Worm (Caenorhabditis elegans): ENCODE measurements around the gene Y37D8A.19.
A peak's percentile ranks its signal among the peaks of the same experiment; 100 is the strongest.

Y37D8A.19 gene

DNA sequence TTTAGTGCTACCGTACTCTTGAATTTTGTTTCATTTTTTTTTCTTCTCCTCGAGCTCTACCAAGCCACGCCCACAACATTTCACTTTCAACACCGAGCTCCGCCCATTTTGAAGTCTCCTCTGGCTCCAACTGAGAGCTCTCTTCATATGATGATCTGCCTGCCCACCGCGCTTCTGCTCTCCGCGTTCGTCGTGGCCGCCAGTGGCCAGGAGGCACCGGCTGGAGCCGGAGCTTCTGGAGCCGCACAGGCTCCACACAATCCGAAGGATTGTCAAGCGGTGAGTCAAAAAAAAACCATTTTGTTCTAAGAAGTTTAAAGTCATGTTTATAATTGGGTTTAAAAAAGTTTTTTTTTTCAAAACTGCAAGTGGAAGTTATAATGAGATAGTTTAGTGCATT is 19.3 kb upstream of the Y37D8A.19 start, which contains the start of gene flp-14:
TSS of gene flp-14 (plus strand) at position 146 of the 400 bp plus-strand sequence.
- TF ChIP-seq ref-1 (GFP tag; conservative IDR thresholded peaks at IDR 0.05): no peak
- no peak for TF ChIP-seq T22C8.4 (GFP tag; IDR thresholded peaks at IDR 0.05)
- TF ChIP-seq cog-1 (tag; optimal IDR thresholded peaks at IDR 0.05): no peak
- TF ChIP-seq tab-1 (GFP tag; IDR thresholded peaks at IDR 0.05): no peak
- TF ChIP-seq ztf-29 (GFP tag; IDR thresholded peaks at IDR 0.05): no peak
- TF ChIP-seq flt-1 (GFP tag; IDR thresholded peaks at IDR 0.05): no peak
- TF ChIP-seq med-1 (GFP tag; optimal IDR thresholded peaks at IDR 0.05; ENCODE audit: insufficient read depth): no peak
- no peak for TF ChIP-seq ztf-23 (GFP tag; IDR thresholded peaks at IDR 0.05)
- TF ChIP-seq klf-2 (GFP tag; conservative IDR thresholded peaks at IDR 0.05): no peak

DNA sequence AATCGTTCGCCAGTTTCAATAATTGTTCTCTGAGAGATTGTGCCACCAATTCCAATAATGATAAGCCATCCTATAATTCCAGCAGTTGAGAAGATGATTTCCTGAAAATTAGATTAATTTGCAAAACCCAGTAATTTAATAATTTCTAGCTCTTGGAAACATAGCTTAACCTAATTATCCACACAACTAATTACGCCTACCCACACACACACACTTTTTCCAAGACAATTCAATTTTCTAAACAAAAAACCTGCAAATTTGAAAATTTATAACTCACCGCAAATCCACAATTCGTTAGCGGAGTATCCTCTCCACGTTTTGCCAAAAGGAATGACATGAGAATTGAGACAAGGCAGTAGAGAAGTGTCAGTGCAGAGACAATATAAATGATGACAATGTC is 13.2 kb upstream of the Y37D8A.19 start:
- TF ChIP-seq T22C8.4 (GFP tag; IDR thresholded peaks at IDR 0.05) (no peak), ztf-29 (GFP tag; IDR thresholded peaks at IDR 0.05) (no peak), tab-1 (GFP tag; IDR thresholded peaks at IDR 0.05) (no peak), klf-2 (GFP tag; conservative IDR thresholded peaks at IDR 0.05) (no peak), ref-1 (GFP tag; conservative IDR thresholded peaks at IDR 0.05) (no peak), ztf-23 (GFP tag; IDR thresholded peaks at IDR 0.05) (no peak), cog-1 (tag; optimal IDR thresholded peaks at IDR 0.05) (no peak), flt-1 (GFP tag; IDR thresholded peaks at IDR 0.05) (no peak), med-1 (GFP tag; optimal IDR thresholded peaks at IDR 0.05; ENCODE audit: insufficient read depth) (no peak)

DNA sequence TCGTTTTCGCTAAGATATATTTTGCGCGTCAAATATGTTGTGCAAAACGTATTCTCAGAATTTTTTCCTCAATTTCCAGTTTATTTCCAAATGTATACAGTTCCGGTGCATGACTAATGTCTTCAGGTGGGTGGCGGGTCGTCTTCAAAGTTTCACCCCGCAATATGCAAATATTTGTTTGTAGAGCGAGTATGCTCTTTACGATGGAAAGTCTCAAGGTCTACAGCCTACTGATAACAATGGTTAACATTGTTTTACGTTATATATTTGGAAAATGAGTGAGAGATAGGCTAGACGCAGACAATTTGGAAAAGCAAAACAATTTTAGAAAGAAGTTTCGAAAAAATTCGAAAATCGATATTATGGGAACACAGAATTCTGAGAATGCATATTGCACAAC is 11.8 kb upstream of the Y37D8A.19 start:
- TF ChIP-seq cog-1 (tag; optimal IDR thresholded peaks at IDR 0.05): no peak
- no peak for TF ChIP-seq ztf-23 (GFP tag; IDR thresholded peaks at IDR 0.05)
- TF ChIP-seq tab-1 (GFP tag; IDR thresholded peaks at IDR 0.05): no peak

DNA sequence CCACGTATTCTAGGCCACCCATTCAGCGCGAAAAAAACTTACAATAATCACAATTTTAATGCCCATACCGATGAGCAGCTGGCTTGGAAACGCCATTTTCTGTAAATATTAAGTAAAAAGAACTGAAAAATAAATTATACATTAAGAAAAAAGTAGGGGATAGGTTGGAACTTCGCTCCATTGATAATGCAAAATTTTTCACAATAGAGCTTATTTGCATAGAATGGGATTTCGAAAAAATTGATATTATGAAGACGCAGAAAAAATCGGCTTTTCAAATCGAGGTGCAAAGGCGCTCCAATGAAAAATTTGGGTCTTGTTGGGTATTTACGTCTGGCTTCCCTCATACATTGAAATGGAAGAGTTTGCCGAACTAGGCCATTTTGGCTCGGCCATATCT is 11.1 kb upstream of the Y37D8A.19 start, which contains the start of gene Y37D8A.16:
TSS of gene Y37D8A.16 (minus strand) at position 101 of the 400 bp plus-strand sequence.
- TF ChIP-seq ref-1 (GFP tag; conservative IDR thresholded peaks at IDR 0.05) (no peak), ztf-23 (GFP tag; IDR thresholded peaks at IDR 0.05) (no peak), med-1 (GFP tag; optimal IDR thresholded peaks at IDR 0.05; ENCODE audit: insufficient read depth) (no peak), cog-1 (tag; optimal IDR thresholded peaks at IDR 0.05) (no peak), klf-2 (GFP tag; conservative IDR thresholded peaks at IDR 0.05) (no peak), T22C8.4 (GFP tag; IDR thresholded peaks at IDR 0.05) (no peak), flt-1 (GFP tag; IDR thresholded peaks at IDR 0.05) (no peak), ztf-29 (GFP tag; IDR thresholded peaks at IDR 0.05) (no peak), tab-1 (GFP tag; IDR thresholded peaks at IDR 0.05) (no peak)

DNA sequence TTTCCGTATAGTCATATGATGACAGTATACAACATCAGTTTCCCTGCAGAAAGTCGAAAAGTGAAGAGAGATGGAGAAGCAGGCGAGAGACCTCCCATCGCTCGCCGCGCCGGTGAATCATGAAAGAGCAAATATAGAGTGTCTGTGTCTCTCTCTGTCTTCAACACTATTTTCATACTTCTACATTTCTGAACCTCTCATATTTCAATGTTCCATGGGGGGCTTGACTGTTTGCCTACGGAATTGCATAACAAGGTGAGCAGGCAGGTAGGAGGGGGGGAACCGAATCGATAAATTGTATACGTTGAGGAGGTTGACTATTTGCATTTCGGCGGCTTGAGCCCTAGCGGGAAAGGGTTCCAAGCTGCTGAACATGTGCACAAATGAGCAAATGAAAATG is 9.8 kb upstream of the Y37D8A.19 start:
- no peak for TF ChIP-seq klf-2 (GFP tag; conservative IDR thresholded peaks at IDR 0.05)
- TF ChIP-seq med-1 (GFP tag; optimal IDR thresholded peaks at IDR 0.05; ENCODE audit: insufficient read depth): no peak
- TF ChIP-seq tab-1 (GFP tag; IDR thresholded peaks at IDR 0.05): 0 out of 2 replicates have a peak, but pooled peaks have one; percentile 30
- TF ChIP-seq ztf-23 (GFP tag; IDR thresholded peaks at IDR 0.05): no peak
- no peak for TF ChIP-seq flt-1 (GFP tag; IDR thresholded peaks at IDR 0.05)
- no peak for TF ChIP-seq ref-1 (GFP tag; conservative IDR thresholded peaks at IDR 0.05)
- peak; percentile 50; the same call in 1 of the 2 replicates for TF ChIP-seq ztf-29 (GFP tag; IDR thresholded peaks at IDR 0.05)
- peak; percentile 63 for TF ChIP-seq T22C8.4 (GFP tag; IDR thresholded peaks at IDR 0.05)
- TF ChIP-seq cog-1 (tag; optimal IDR thresholded peaks at IDR 0.05): peak; percentile 30

DNA sequence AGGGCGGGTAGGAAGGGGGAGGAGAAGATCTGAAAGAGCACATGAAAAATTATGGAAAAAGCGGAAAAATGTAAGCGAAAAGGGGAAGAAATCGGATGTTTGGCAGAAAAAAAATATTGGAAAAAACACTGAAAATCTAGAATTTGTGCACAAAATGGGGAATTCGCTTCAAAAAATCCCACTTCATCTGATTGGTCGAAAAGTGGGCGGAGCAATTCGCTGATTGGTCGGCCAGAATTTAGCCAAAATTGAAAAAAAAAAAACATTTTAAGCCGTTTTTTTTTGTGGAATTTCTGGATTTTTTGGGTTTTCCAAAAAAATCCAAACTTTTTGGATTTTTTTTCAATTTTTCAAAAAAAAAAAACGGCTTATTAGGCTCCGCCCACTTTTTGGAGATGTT is 8.9 kb upstream of the Y37D8A.19 start:
- no peak for TF ChIP-seq ztf-23 (GFP tag; IDR thresholded peaks at IDR 0.05)

DNA sequence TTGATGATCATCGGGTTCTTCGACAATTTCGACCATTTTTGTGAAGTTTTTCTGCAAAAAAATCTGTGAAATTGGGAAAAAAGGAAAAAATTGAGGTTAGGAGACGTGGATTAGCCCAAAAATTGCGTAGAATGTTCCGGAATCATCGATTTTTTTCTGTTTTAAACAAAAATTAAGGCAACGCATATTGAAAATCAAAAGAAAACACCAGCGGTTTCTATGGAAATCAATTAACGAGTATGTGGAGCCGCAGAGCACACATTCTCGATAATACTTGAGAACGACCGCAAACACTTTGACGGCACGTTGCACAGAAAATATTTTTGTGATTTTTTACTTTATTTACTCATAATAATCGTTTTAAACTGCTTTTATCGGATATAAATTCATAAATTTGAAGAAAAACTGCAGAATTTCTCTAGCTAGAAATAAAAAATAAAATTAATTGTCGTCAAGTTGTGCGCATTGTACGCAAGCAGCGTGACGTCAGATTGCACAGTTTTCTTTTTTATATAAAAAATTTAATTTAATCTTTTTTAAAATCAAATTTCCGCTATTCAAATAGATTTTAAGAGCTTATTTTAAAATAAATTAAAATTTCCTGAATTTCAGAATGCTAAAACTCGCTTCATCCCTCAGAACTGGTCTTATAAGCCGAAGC is 3.6 kb upstream of the Y37D8A.19 start, which contains the start of the genes npp-25 and mrps-10:
TSS of gene npp-25 (minus strand) at position 51 of the 661 bp plus-strand sequence.
TSS of gene mrps-10 (plus strand) at position 611 of the 661 bp plus-strand sequence.
- no peak for TF ChIP-seq ztf-29 (GFP tag; IDR thresholded peaks at IDR 0.05)
- no peak for TF ChIP-seq T22C8.4 (GFP tag; IDR thresholded peaks at IDR 0.05)

DNA sequence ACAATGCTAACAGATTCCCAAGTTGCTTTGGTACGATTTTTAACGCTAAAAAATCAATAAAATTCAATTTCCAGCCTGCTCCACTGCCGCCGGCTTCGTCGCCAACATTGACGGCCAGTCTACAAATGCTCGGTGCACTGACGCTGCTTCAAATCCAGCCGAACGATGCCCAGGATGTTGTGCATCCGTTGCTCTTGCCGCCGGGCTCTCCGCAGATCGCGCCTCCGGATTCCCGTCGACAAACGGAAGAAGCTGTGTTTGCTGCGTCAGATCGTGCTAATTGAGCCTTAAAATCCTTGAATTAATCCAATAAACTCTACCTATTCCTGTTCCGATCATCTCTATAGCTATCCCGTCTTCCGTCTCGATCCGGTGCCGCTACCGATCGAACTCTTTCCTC is 1.4 kb downstream of the Y37D8A.19 start:
- no peak for TF ChIP-seq ztf-29 (GFP tag; IDR thresholded peaks at IDR 0.05)
- TF ChIP-seq T22C8.4 (GFP tag; IDR thresholded peaks at IDR 0.05): no peak
- no peak for TF ChIP-seq cog-1 (tag; optimal IDR thresholded peaks at IDR 0.05)
- TF ChIP-seq klf-2 (GFP tag; conservative IDR thresholded peaks at IDR 0.05): no peak
- TF ChIP-seq flt-1 (GFP tag; IDR thresholded peaks at IDR 0.05): no peak
- no peak for TF ChIP-seq ref-1 (GFP tag; conservative IDR thresholded peaks at IDR 0.05)
- no peak for TF ChIP-seq med-1 (GFP tag; optimal IDR thresholded peaks at IDR 0.05; ENCODE audit: insufficient read depth)
- no peak for TF ChIP-seq ztf-23 (GFP tag; IDR thresholded peaks at IDR 0.05)
- no peak for TF ChIP-seq tab-1 (GFP tag; IDR thresholded peaks at IDR 0.05)

DNA sequence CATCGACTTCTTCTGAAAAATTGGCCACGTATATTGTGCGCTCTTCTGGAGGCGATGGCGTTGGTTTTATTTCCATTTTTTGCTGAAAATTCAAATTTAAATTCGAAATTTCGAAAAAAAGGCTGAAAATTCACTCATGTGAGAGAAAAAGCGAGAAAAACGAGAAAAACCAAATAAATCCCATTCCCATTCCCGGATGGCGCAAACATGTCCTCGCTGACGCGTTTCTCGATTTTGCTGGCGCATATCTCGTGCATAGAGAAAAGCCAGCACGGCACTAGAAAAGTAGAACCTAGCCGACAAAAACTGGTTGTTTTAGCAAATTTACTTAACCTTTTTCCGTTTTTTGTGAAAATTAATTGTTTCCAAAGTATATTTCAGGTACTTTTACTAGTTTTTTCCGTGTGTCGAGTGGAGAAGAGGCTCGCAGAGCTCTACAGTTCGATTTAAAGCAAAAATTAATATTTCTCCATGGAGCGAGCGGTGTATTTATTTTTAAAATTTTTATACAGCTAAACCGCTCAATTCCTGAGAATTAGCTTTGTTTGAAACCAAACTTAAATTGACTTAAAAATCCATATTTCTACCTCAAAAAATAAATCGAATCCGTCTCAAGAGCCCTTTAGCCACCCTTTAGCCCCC is 2.2 kb downstream of the Y37D8A.19 start, which contains the start of gene rbm-7:
TSS of gene rbm-7 (minus strand) at position 82 of the 642 bp plus-strand sequence.
- no peak for TF ChIP-seq ztf-29 (GFP tag; IDR thresholded peaks at IDR 0.05)
- no peak for TF ChIP-seq cog-1 (tag; optimal IDR thresholded peaks at IDR 0.05)
- TF ChIP-seq ztf-23 (GFP tag; IDR thresholded peaks at IDR 0.05): no peak
- no peak for TF ChIP-seq tab-1 (GFP tag; IDR thresholded peaks at IDR 0.05)
- TF ChIP-seq ref-1 (GFP tag; conservative IDR thresholded peaks at IDR 0.05): no peak
- no peak for TF ChIP-seq klf-2 (GFP tag; conservative IDR thresholded peaks at IDR 0.05)
- TF ChIP-seq T22C8.4 (GFP tag; IDR thresholded peaks at IDR 0.05): no peak
- TF ChIP-seq flt-1 (GFP tag; IDR thresholded peaks at IDR 0.05): no peak
- TF ChIP-seq med-1 (GFP tag; optimal IDR thresholded peaks at IDR 0.05; ENCODE audit: insufficient read depth): no peak

DNA sequence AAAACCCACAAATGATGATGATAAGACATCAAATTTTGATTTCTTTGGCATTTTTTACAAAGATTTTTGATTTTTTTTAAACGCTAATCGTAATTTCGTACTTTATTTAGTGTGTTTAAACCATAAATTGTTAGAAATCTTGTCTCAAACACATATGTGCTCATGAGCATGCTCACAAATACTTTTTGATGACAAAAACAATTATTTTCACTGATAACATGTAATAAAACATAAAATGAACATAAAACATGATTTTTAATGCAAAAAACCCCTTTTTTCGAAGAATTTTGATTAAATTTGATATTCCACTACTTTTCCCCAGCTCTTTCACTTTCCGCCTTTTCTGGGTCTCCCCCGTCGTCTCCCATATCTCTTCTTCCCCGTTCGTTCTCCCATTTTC is 3.1 kb downstream of the Y37D8A.19 start:
- TF ChIP-seq ref-1 (GFP tag; conservative IDR thresholded peaks at IDR 0.05): no peak
- no peak for TF ChIP-seq ztf-29 (GFP tag; IDR thresholded peaks at IDR 0.05)
- TF ChIP-seq ztf-23 (GFP tag; IDR thresholded peaks at IDR 0.05): no peak
- no peak for TF ChIP-seq flt-1 (GFP tag; IDR thresholded peaks at IDR 0.05)
- no peak for TF ChIP-seq tab-1 (GFP tag; IDR thresholded peaks at IDR 0.05)
- no peak for TF ChIP-seq klf-2 (GFP tag; conservative IDR thresholded peaks at IDR 0.05)
- no peak for TF ChIP-seq T22C8.4 (GFP tag; IDR thresholded peaks at IDR 0.05)
- no peak for TF ChIP-seq med-1 (GFP tag; optimal IDR thresholded peaks at IDR 0.05; ENCODE audit: insufficient read depth)
- no peak for TF ChIP-seq cog-1 (tag; optimal IDR thresholded peaks at IDR 0.05)

Measured in whole organism, midembryonic.